Worm (Caenorhabditis elegans) whole organism, L4 larva: ENCODE data around the gene Y54F10AR.2.
A peak's percentile ranks its signal among the peaks of the same experiment; 100 is the strongest.

Source experiments
- T20F7.1 ChIP-seq: fragments of 200-800 bp; sonication (Bioruptor generic); optimal IDR thresholded peaks from 2 replicates; lab custom pipeline; 2018; ENCODE audit warnings: mild to moderate bottlenecking, missing genetic modification characterization, missing compliant biosample characterization
- Y105C5A.15 ChIP-seq: fragments of 200-800 bp; sonication (Bioruptor generic); IDR thresholded peaks from 2 replicates; pipeline ENCODE4 v1.3.6; 2022; ENCODE audit warnings: missing genetic modification characterization, missing compliant biosample characterization
- dmd-6 ChIP-seq: fragments of 200-800 bp; sonication (Bioruptor generic); IDR thresholded peaks from 2 replicates; pipeline ENCODE4 v1.3.6; 2022; ENCODE audit warnings: missing genetic modification reagents, missing genetic modification characterization, missing compliant biosample characterization
- lin-38 ChIP-seq: fragments of 200-800 bp; sonication (Bioruptor generic); IDR thresholded peaks from 2 replicates; pipeline ENCODE4 v1.3.6; 2022; ENCODE audit warnings: missing genetic modification reagents, missing genetic modification characterization, missing compliant biosample characterization
- nhr-102 ChIP-seq: sonication (generic microtip); optimal IDR thresholded peaks from 2 replicates; lab custom pipeline; 2016; ENCODE audit warnings: mild to moderate bottlenecking, missing genetic modification characterization, moderate library complexity, missing compliant biosample characterization
- nhr-28 ChIP-seq: fragments of 150-350 bp; optimal IDR thresholded peaks from 2 replicates; lab custom pipeline; 2014; ENCODE audit warnings: missing biosample characterization, missing genetic modification characterization
- pha-4 ChIP-seq, 2 experiments: fragments of 150-350 bp in 1 of 2; fragments of 200-800 bp in 1 of 2; sonication (Bioruptor generic) in 1 of 2; IDR thresholded peaks in 1 of 2; optimal IDR thresholded peaks in 1 of 2; 2 replicates each; pipeline versions ENCODE4 v1.3.6 to Lab custom; 2014 to 2022; ENCODE audit warnings: missing genetic modification characterization in 2 of 2, missing genetic modification reagents in 2 of 2, missing biosample characterization in 1 of 2, missing compliant biosample characterization in 1 of 2
- php-3 ChIP-seq: fragments of 200-800 bp; sonication (Bioruptor generic); IDR thresholded peaks from 2 replicates; pipeline ENCODE4 v1.3.6; 2022; ENCODE audit warnings: missing genetic modification reagents, missing genetic modification characterization, missing compliant biosample characterization

Gene Y54F10AR.2

DNA sequence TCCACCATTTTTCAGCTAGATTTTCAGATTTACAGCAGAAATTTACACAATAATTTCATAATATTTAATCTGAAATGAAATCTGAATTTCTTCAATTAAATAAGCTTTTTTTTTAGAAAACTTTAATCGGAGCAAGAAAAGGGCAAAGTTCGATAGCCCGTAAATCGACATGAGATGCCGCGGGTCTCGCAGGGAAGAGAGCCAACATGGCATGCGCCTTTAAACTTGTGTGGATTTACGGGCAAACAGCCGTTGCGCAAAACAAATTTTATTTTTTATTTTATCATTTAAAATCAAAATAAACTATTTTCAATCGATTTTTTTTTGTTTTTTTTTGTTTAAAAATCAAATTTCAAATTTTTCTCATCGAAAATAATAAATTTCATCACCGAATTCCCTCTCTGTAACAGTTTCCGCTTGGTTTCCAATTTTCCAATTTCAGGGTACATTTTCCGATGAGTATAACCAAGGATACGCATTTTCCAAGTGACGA lies 42.7 kb downstream of the Y54F10AR.2 start, which contains the start of the genes Y54F10AM.15, rbc-2 and ndua-8 (continued):
- TF ChIP-seq nhr-102 (tag; lab: Kevin White, UChicago): peak; percentile 64
- peak; percentile 82 for TF ChIP-seq T20F7.1 (GFP tag; lab: Kevin White, UChicago)
- peak; percentile 46 for TF ChIP-seq nhr-28 (tag; lab: Kevin White, UChicago)
- no peak for TF ChIP-seq Y105C5A.15 (GFP tag; lab: Robert Waterston, UW)
- 0 out of 2 replicates have a peak, but pooled peaks have one; percentile 33 for TF ChIP-seq php-3 (GFP tag; lab: Robert Waterston, UW)
- no peak for TF ChIP-seq dmd-6 (GFP tag; lab: Robert Waterston, UW)
- peak; percentile 39; the same call in 1 of the 2 replicates for TF ChIP-seq pha-4 (GFP tag; IDR thresholded peaks at IDR 0.05; lab: Robert Waterston, UW)
- TF ChIP-seq pha-4 (tag; optimal IDR thresholded peaks at IDR 0.05; lab: Kevin White, UChicago): no peak
- TF ChIP-seq lin-38 (GFP tag; lab: Robert Waterston, UW): peak; percentile 86
